Worm (Caenorhabditis elegans): Measurements from ENCODE around the gene srbc-71.

ce11 chrIV:4265951-4266350 is 40.2 kb upstream of the srbc-71 start:
- TF ChIP-seq sea-1 (GFP tag; conservative IDR thresholded peaks at IDR 0.05), result no peak
- TF ChIP-seq pes-1 (GFP tag; IDR thresholded peaks at IDR 0.05), result no peak
- no peak for TF ChIP-seq ama-1 (optimal IDR thresholded peaks at IDR 0.05)
- TF ChIP-seq tra-4 (tag; optimal IDR thresholded peaks at IDR 0.05), result no peak
- TF ChIP-seq ceh-36 (tag; optimal IDR thresholded peaks at IDR 0.05), result no peak
- no peak for TF ChIP-seq aly-1 (tag; optimal IDR thresholded peaks at IDR 0.05)
- no peak for TF ChIP-seq flt-1 (GFP tag; IDR thresholded peaks at IDR 0.05)
- TF ChIP-seq hmg-4 (GFP tag; optimal IDR thresholded peaks at IDR 0.05), result no peak
- TF ChIP-seq F13C5.2 (tag; optimal IDR thresholded peaks at IDR 0.05), result no peak
